Worm (Caenorhabditis elegans) whole organism, midembryonic: ENCODE measurements around the gene dnj-9.

ENCODE experiments used
- cog-1 ChIP-seq: sonication (generic microtip); optimal IDR thresholded peaks from 2 replicates; lab custom pipeline; 2016; ENCODE audit warnings: missing genetic modification characterization, missing compliant biosample characterization
- flt-1 ChIP-seq: fragments of 200-800 bp; sonication (Bioruptor generic); IDR thresholded peaks from 2 replicates; pipeline ENCODE4 v1.3.6; 2022; ENCODE audit warnings: missing genetic modification characterization, missing compliant biosample characterization

- TF ChIP-seq flt-1 (GFP tag; lab: Robert Waterston, UW) (no peak), cog-1 (tag; lab: Kevin White, UChicago) (no peak)
Observed at ce11 chrII:4806726-4807125, 45.1 kb upstream of the dnj-9 start.
